Worm (Caenorhabditis elegans) whole organism, L4 larva: Measurements from ENCODE around the gene Y71H10B.1.

Source experiments
- mep-1 ChIP-seq: fragments of 150-350 bp; sonication (generic microtip); optimal IDR thresholded peaks from 3 replicates; lab custom pipeline; 2014; ENCODE audit warnings: missing biosample characterization, missing genetic modification characterization
- pha-4 ChIP-seq, 2 experiments: fragments of 150-350 bp in 1 of 2; fragments of 200-800 bp in 1 of 2; sonication (Bioruptor generic) in 1 of 2; IDR thresholded peaks in 1 of 2; optimal IDR thresholded peaks in 1 of 2; 2 replicates each; pipeline versions ENCODE4 v1.3.6 to Lab custom; 2014 to 2022; ENCODE audit warnings: missing genetic modification characterization in 2 of 2, missing genetic modification reagents in 2 of 2, missing biosample characterization in 1 of 2, missing compliant biosample characterization in 1 of 2
- skn-1 ChIP-seq: fragments of 150-350 bp; optimal IDR thresholded peaks from 2 replicates; lab custom pipeline; 2014; ENCODE audit warnings: missing biosample characterization, missing genetic modification characterization
- zag-1 ChIP-seq: fragments of 150-350 bp; optimal IDR thresholded peaks from 2 replicates; lab custom pipeline; 2014; ENCODE audit warnings: missing biosample characterization, missing genetic modification characterization

DNA sequence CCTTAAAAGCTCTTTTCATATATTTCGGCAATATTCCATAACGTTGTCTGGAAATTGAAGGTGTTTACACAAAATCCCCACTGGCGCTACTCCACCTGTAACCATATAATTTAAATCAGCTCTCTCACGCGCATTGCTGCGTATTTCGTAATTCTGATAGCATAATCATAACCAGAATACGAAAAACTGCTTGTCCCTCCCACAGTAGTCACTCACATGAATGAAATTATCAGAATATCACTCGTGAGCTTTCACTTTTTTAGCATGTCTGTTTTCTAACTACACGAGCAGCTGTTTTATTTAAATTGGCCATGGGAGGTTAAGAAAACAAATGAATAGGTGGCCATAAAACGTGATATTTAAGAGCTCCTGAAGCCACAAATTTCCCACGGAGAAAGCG lies 20.3 kb downstream of the Y71H10B.1 start:
- TF ChIP-seq zag-1 (tag; lab: Kevin White, UChicago) (no peak), skn-1 (tag; lab: Kevin White, UChicago) (no peak), pha-4 (GFP tag; IDR thresholded peaks at IDR 0.05; lab: Robert Waterston, UW) (no peak), pha-4 (tag; optimal IDR thresholded peaks at IDR 0.05; lab: Kevin White, UChicago) (no peak), mep-1 (tag; lab: Kevin White, UChicago) (no peak)
